Fruit fly (Drosophila melanogaster): ENCODE data around the gene nac.
A peak's percentile ranks its signal among the peaks of the same experiment; 100 is the strongest.

nac gene

dm6 chr3R:8300928-8301752 is 2.7 kb downstream of the nac start, which contains the start of the genes CG9626 and mRpL1 (continued):
- no peak for TF ChIP-seq ash1 (GFP tag; optimal IDR thresholded peaks at IDR 0.05)
- TF ChIP-seq tx (GFP tag; optimal IDR thresholded peaks at IDR 0.05): no peak
- no peak for TF ChIP-seq Dip2 (GFP tag; IDR thresholded peaks at IDR 0.05)
- peak; percentile 28; the same call in 1 of the 3 replicates for TF ChIP-seq ci (GFP tag; IDR thresholded peaks at IDR 0.05)
- TF ChIP-seq CG1603 (tag; optimal IDR thresholded peaks at IDR 0.05): peak; percentile 89
- no peak for TF ChIP-seq ewg (GFP tag; optimal IDR thresholded peaks at IDR 0.05)
- peak; percentile 63 for TF ChIP-seq gfzf (GFP tag; optimal IDR thresholded peaks at IDR 0.05)
- TF ChIP-seq sd (tag; optimal IDR thresholded peaks at IDR 0.05): peak; percentile 87
- TF ChIP-seq dpn (GFP tag; optimal IDR thresholded peaks at IDR 0.05): peak in 1 of 2 experiments; percentile 43
- no peak for TF ChIP-seq Doc3 (GFP tag; IDR thresholded peaks at IDR 0.05; ENCODE audit: partially characterized antibody)
- TF ChIP-seq hb (GFP tag; IDR thresholded peaks at IDR 0.05; ENCODE audit: partially characterized antibody): no peak
- TF ChIP-seq Dll (GFP tag; IDR thresholded peaks at IDR 0.05; ENCODE audit: partially characterized antibody): 0 out of 4 replicates have a peak, but pooled peaks have one; percentile 13
- TF ChIP-seq Hsf (GFP tag; optimal IDR thresholded peaks at IDR 0.05): peak; percentile 27
- TF ChIP-seq Max (GFP tag; optimal IDR thresholded peaks at IDR 0.05): peak; percentile 8
- TF ChIP-seq CG17359 (tag; optimal IDR thresholded peaks at IDR 0.05): no peak
- TF ChIP-seq CG4617 (GFP tag; optimal IDR thresholded peaks at IDR 0.05; ENCODE audit: borderline replicate concordance): peak; percentile 92
- peak; percentile 29 for TF ChIP-seq CG30020 (tag; optimal IDR thresholded peaks at IDR 0.05)
- TF ChIP-seq Six4 (GFP tag; optimal IDR thresholded peaks at IDR 0.05): no peak
- TF ChIP-seq shn (GFP tag; optimal IDR thresholded peaks at IDR 0.05): no peak
- peak; percentile 91 for TF ChIP-seq MBD-R2 (GFP tag; IDR thresholded peaks at IDR 0.05)
- TF ChIP-seq pum (GFP tag; optimal IDR thresholded peaks at IDR 0.05): peak; percentile 1
- TF ChIP-seq Sin3A (optimal IDR thresholded peaks at IDR 0.05): peak; percentile 49
- TF ChIP-seq prd (optimal IDR thresholded peaks at IDR 0.05): no peak
- TF ChIP-seq prd (GFP tag; IDR thresholded peaks at IDR 0.05): no peak
- peak; percentile 70; the same call in 1 of the 2 replicates for TF ChIP-seq GATAe (GFP tag; conservative IDR thresholded peaks at IDR 0.05)
- TF ChIP-seq CrebB (tag; optimal IDR thresholded peaks at IDR 0.05): peak; percentile 19
- peak in 1 of 2 experiments; percentile 29 for TF ChIP-seq chif (GFP tag; optimal IDR thresholded peaks at IDR 0.05)
- no peak for TF ChIP-seq cas (GFP tag; IDR thresholded peaks at IDR 0.05)
- TF ChIP-seq slbo (GFP tag; IDR thresholded peaks at IDR 0.05): peak; percentile 49; the same call in 1 of the 2 replicates
- no peak for TF ChIP-seq HLH54F (GFP tag; optimal IDR thresholded peaks at IDR 0.05)
- TF ChIP-seq nom (GFP tag; optimal IDR thresholded peaks at IDR 0.05): no peak
- TF ChIP-seq CG3847 (GFP tag; IDR thresholded peaks at IDR 0.05): peak; percentile 43
- TF ChIP-seq crp (GFP tag; optimal IDR thresholded peaks at IDR 0.05): peak in 1 of 2 experiments; percentile 16
- TF ChIP-seq CG2199 (GFP tag; IDR thresholded peaks at IDR 0.05): peak; percentile 51; the same call in 1 of the 3 replicates
- TF ChIP-seq CG5180 (GFP tag; optimal IDR thresholded peaks at IDR 0.05): no peak
- TF ChIP-seq CG17829 (tag; optimal IDR thresholded peaks at IDR 0.05): peak; percentile 45
- TF ChIP-seq CG15514 (GFP tag; optimal IDR thresholded peaks at IDR 0.05): peak; percentile 87
- peak; percentile 58 for TF ChIP-seq Deaf1 (tag; optimal IDR thresholded peaks at IDR 0.05)
- peak in 1 of 2 experiments; percentile 89 for TF ChIP-seq tll (GFP tag; optimal IDR thresholded peaks at IDR 0.05)
- TF ChIP-seq CG18764 (GFP tag; optimal IDR thresholded peaks at IDR 0.05): no peak
- peak; percentile 6 for TF ChIP-seq dmrt11E (tag; optimal IDR thresholded peaks at IDR 0.05)
- peak; percentile 76 for TF ChIP-seq CG14710 (tag; optimal IDR thresholded peaks at IDR 0.05)
- TF ChIP-seq CG10209 (GFP tag; optimal IDR thresholded peaks at IDR 0.05): no peak
- TF ChIP-seq vfl (GFP tag; optimal IDR thresholded peaks at IDR 0.05): peak; percentile 43
- TF ChIP-seq Hmr (GFP tag; optimal IDR thresholded peaks at IDR 0.05): peak; percentile 71
- no peak for TF ChIP-seq salm (tag; optimal IDR thresholded peaks at IDR 0.05)
- no peak for TF ChIP-seq lbe (GFP tag; optimal IDR thresholded peaks at IDR 0.05)
- TF ChIP-seq sisA (GFP tag; IDR thresholded peaks at IDR 0.05): 0 out of 2 replicates have a peak, but pooled peaks have one; percentile 21

All from whole organism, embryonic.